Fruit fly (Drosophila melanogaster) whole organism, prepupa: ENCODE results near the gene CG11668.
A peak's percentile ranks its signal among the peaks of the same experiment; 100 is the strongest.

Source experiments
- Blimp-1 ChIP-seq: fragments of 200-800 bp; sonication (Bioruptor generic); optimal IDR thresholded peaks from 3 replicates; lab custom pipeline; 2017; ENCODE audit warnings: missing biosample characterization, missing genetic modification characterization, mild to moderate bottlenecking, moderate library complexity, missing genetic modification reagents
- CG10631 ChIP-seq: fragments of 200-800 bp; sonication (Bioruptor generic); optimal IDR thresholded peaks from 2 replicates; lab custom pipeline; 2016; ENCODE audit warnings: missing biosample characterization, missing genetic modification characterization
- CG10669 ChIP-seq: fragments of 200-800 bp; sonication (Bioruptor generic); optimal IDR thresholded peaks from 3 replicates; lab custom pipeline; 2018; ENCODE audit warnings: missing biosample characterization, mild to moderate bottlenecking, missing genetic modification characterization, moderate library complexity
- CG11294 ChIP-seq: fragments of 200-800 bp; sonication (Bioruptor generic); IDR thresholded peaks from 2 replicates; pipeline ENCODE4 v1.3.6; 2022; ENCODE audit warnings: missing biosample characterization, missing genetic modification characterization
- CG15336 ChIP-seq: fragments of 200-800 bp; sonication (Bioruptor generic); IDR thresholded peaks from 2 replicates; pipeline ENCODE4 v1.3.6; 2022; ENCODE audit warnings: missing biosample characterization, missing genetic modification characterization
- CG1621 ChIP-seq: fragments of 200-800 bp; sonication (Bioruptor generic); optimal IDR thresholded peaks from 3 replicates; lab custom pipeline; 2018; ENCODE audit warnings: missing biosample characterization, mild to moderate bottlenecking, missing genetic modification characterization
- CG16779 ChIP-seq: fragments of 200-800 bp; sonication (Bioruptor generic); optimal IDR thresholded peaks from 3 replicates; lab custom pipeline; 2017; ENCODE audit warnings: missing biosample characterization, mild to moderate bottlenecking, missing genetic modification characterization
- CG3919 ChIP-seq: fragments of 200-800 bp; sonication (Bioruptor generic); optimal IDR thresholded peaks from 3 replicates; lab custom pipeline; 2016; ENCODE audit warnings: missing biosample characterization, missing genetic modification characterization
- CG4318 ChIP-seq: fragments of 200-800 bp; sonication (Bioruptor generic); optimal IDR thresholded peaks from 3 replicates; lab custom pipeline; 2017; ENCODE audit warnings: missing biosample characterization, mild to moderate bottlenecking, missing genetic modification characterization
- CG6163 ChIP-seq: fragments of 200-800 bp; sonication (Bioruptor generic); IDR thresholded peaks from 3 replicates; pipeline ENCODE4 v1.3.6; 2022; ENCODE audit warnings: missing biosample characterization, missing genetic modification characterization
- CG6792 ChIP-seq: fragments of 200-800 bp; sonication (Bioruptor generic); optimal IDR thresholded peaks from 3 replicates; lab custom pipeline; 2016; ENCODE audit warnings: missing biosample characterization, missing genetic modification characterization
- CG6808 ChIP-seq: fragments of 200-800 bp; sonication (Bioruptor generic); optimal IDR thresholded peaks from 3 replicates; lab custom pipeline; 2017; ENCODE audit warnings: missing biosample characterization, missing genetic modification characterization, mild to moderate bottlenecking, moderate library complexity, missing genetic modification reagents
- CG6854 ChIP-seq: fragments of 200-800 bp; sonication (Bioruptor generic); optimal IDR thresholded peaks from 2 replicates; lab custom pipeline; 2017; ENCODE audit warnings: missing biosample characterization, mild to moderate bottlenecking, missing genetic modification characterization
- CG8119 ChIP-seq: fragments of 200-800 bp; sonication (Bioruptor generic); IDR thresholded peaks from 3 replicates; pipeline ENCODE4 v1.3.6; 2022; ENCODE audit warnings: missing biosample characterization, missing genetic modification characterization
- CG8632 ChIP-seq: fragments of 200-800 bp; sonication (Bioruptor generic); optimal IDR thresholded peaks from 3 replicates; lab custom pipeline; 2016; ENCODE audit warnings: missing biosample characterization, missing genetic modification characterization
- CG9139 ChIP-seq: fragments of 200-800 bp; sonication (Bioruptor generic); optimal IDR thresholded peaks from 3 replicates; lab custom pipeline; 2017; ENCODE audit warnings: missing biosample characterization, mild to moderate bottlenecking, missing genetic modification characterization
- Eip78C ChIP-seq: fragments of 200-800 bp; sonication (Bioruptor generic); peaks from one replicate; lab custom pipeline; 2016; ENCODE audit warnings: missing biosample characterization, missing genetic modification characterization
- Eip93F ChIP-seq: fragments of 200-800 bp; sonication (Bioruptor generic); optimal IDR thresholded peaks from 2 replicates; lab custom pipeline; 2016; ENCODE audit warnings: missing biosample characterization, mild to moderate bottlenecking, missing genetic modification characterization
- Ets21C ChIP-seq: fragments of 200-800 bp; sonication (Bioruptor generic); optimal IDR thresholded peaks from 3 replicates; lab custom pipeline; 2016; ENCODE audit warnings: missing biosample characterization, missing genetic modification characterization
- Ets96B ChIP-seq: fragments of 200-800 bp; optimal IDR thresholded peaks from 2 replicates; lab custom pipeline; 2019; ENCODE audit warnings: missing biosample characterization, mild to moderate bottlenecking, missing genetic modification characterization, moderate library complexity
- Gug ChIP-seq: fragments of 200-800 bp; sonication (Bioruptor generic); IDR thresholded peaks from 2 replicates; pipeline ENCODE4 v1.3.6; 2022; ENCODE audit warnings: missing biosample characterization, missing genetic modification characterization
- Hr38 ChIP-seq: sonication (Bioruptor generic); optimal IDR thresholded peaks from 2 replicates; lab custom pipeline; 2016; ENCODE audit warnings: missing biosample characterization, missing genetic modification characterization
- Hr39 ChIP-seq: fragments of 200-800 bp; sonication (Bioruptor generic); optimal IDR thresholded peaks from 2 replicates; lab custom pipeline; 2016; ENCODE audit warnings: missing biosample characterization, missing genetic modification characterization
- Hr4 ChIP-seq: fragments of 200-800 bp; sonication (Bioruptor generic); optimal IDR thresholded peaks from 3 replicates; lab custom pipeline; 2016; ENCODE audit warnings: missing biosample characterization, missing genetic modification characterization
- Lpt ChIP-seq: fragments of 200-800 bp; sonication (Bioruptor generic); optimal IDR thresholded peaks from 3 replicates; lab custom pipeline; 2016; ENCODE audit warnings: missing biosample characterization, missing genetic modification characterization
- Met ChIP-seq: fragments of 200-800 bp; sonication (Bioruptor generic); optimal IDR thresholded peaks from 3 replicates; lab custom pipeline; 2016; ENCODE audit warnings: missing biosample characterization, missing genetic modification characterization
- OdsH ChIP-seq: fragments of 200-800 bp; sonication (Bioruptor generic); optimal IDR thresholded peaks from 3 replicates; lab custom pipeline; 2016; ENCODE audit warnings: missing biosample characterization, missing genetic modification characterization
- Sox102F ChIP-seq: fragments of 200-800 bp; sonication (Bioruptor generic); optimal IDR thresholded peaks from 2 replicates; lab custom pipeline; 2016; ENCODE audit warnings: missing biosample characterization, mild to moderate bottlenecking, missing genetic modification characterization
- achi ChIP-seq: fragments of 200-800 bp; sonication (Bioruptor generic); optimal IDR thresholded peaks from 3 replicates; lab custom pipeline; 2016; ENCODE audit warnings: missing biosample characterization, missing genetic modification characterization
- dac ChIP-seq: fragments of 200-800 bp; sonication (Bioruptor generic); optimal IDR thresholded peaks from 2 replicates; lab custom pipeline; 2017; ENCODE audit warnings: missing biosample characterization, mild to moderate bottlenecking, missing genetic modification characterization
- dsx ChIP-seq: fragments of 200-800 bp; optimal IDR thresholded peaks from 3 replicates; lab custom pipeline; 2019; ENCODE audit warnings: missing biosample characterization, mild to moderate bottlenecking, missing genetic modification characterization, moderate library complexity; ENCODE audit not compliant: poor library complexity, severe bottlenecking
- eg ChIP-seq: fragments of 200-800 bp; sonication (Bioruptor generic); IDR thresholded peaks from 3 replicates; pipeline ENCODE4 v1.3.6; 2022; ENCODE audit warnings: missing biosample characterization, missing genetic modification characterization
- esn ChIP-seq: fragments of 200-800 bp; sonication (Bioruptor generic); optimal IDR thresholded peaks from 2 replicates; lab custom pipeline; 2016; ENCODE audit warnings: missing biosample characterization, mild to moderate bottlenecking, missing genetic modification characterization, moderate library complexity
- fd85E ChIP-seq: fragments of 200-800 bp; sonication (Bioruptor generic); optimal IDR thresholded peaks from 3 replicates; lab custom pipeline; 2016; ENCODE audit warnings: missing biosample characterization, missing genetic modification characterization
- pdm3 ChIP-seq: fragments of 200-800 bp; sonication (Bioruptor generic); optimal IDR thresholded peaks from 3 replicates; lab custom pipeline; 2016; ENCODE audit warnings: missing biosample characterization, missing genetic modification characterization
- spab ChIP-seq: fragments of 200-800 bp; sonication (Bioruptor generic); optimal IDR thresholded peaks from 2 replicates; lab custom pipeline; 2017; ENCODE audit warnings: missing biosample characterization, mild to moderate bottlenecking, missing genetic modification characterization, missing genetic modification reagents
- ss ChIP-seq, 2 experiments: fragments of 200-800 bp; sonication (Bioruptor generic); optimal IDR thresholded peaks; 2 replicates in 1 of 2; 3 replicates in 1 of 2; lab custom pipeline; 2017 to 2018; ENCODE audit warnings: mild to moderate bottlenecking in 2 of 2, missing biosample characterization in 2 of 2, missing genetic modification characterization in 2 of 2, moderate library complexity in 1 of 2
- svp ChIP-seq: fragments of 200-800 bp; sonication (Bioruptor generic); peaks from one replicate; lab custom pipeline; 2016; ENCODE audit warnings: missing biosample characterization, missing genetic modification characterization
- topi ChIP-seq: fragments of 200-800 bp; sonication (Bioruptor generic); optimal IDR thresholded peaks from 3 replicates; lab custom pipeline; 2016; ENCODE audit warnings: missing biosample characterization, missing genetic modification characterization

Gene CG11668

DNA sequence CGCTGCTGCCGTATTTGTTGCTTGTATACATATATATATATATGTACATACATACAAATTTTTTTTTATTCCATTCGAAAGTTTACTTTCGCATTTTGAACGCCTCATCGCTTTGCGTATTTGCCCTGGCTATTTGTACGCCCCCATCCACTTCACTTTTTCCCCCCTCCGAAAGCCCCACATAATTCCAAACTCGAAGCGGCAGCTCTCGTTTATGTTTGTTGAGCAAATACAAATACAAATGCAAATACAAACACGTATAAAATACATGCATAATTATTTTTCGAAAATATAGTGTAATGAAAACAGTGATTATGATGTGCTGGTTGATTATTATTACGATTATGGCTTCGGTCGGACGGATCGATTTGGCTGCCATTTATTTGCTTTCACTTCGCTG, 29.8 kb downstream of the CG11668 start (continued):
- no peak for TF ChIP-seq pdm3
- TF ChIP-seq Eip93F (GFP tag; lab: Kevin White, UChicago), result no peak
- TF ChIP-seq topi (GFP tag; lab: Kevin White, UChicago), result peak; percentile 7
- peak; percentile 56 for TF ChIP-seq Eip78C (GFP tag; lab: Kevin White, UChicago)
- no peak for TF ChIP-seq dsx (GFP tag; lab: Kevin White, UChicago)
- TF ChIP-seq Hr38 (GFP tag; lab: Kevin White, UChicago), result no peak
- TF ChIP-seq CG6792, result peak; percentile 29
- TF ChIP-seq CG8119 (GFP tag; lab: Robert Waterston, UW), result no peak
- TF ChIP-seq spab (GFP tag; lab: Kevin White, UChicago), result no peak
- TF ChIP-seq Gug, result no peak
- peak; percentile 13 for TF ChIP-seq CG10631 (GFP tag; lab: Kevin White, UChicago)
- no peak for TF ChIP-seq dac (GFP tag; lab: Kevin White, UChicago)
- no peak for TF ChIP-seq eg (GFP tag; lab: Robert Waterston, UW)
- TF ChIP-seq Ets21C, result no peak
- peak; percentile 38 for TF ChIP-seq CG8632 (GFP tag; lab: Kevin White, UChicago)
- TF ChIP-seq svp, result peak; percentile 42
- no peak for TF ChIP-seq CG16779 (tag; lab: Kevin White, UChicago)
- TF ChIP-seq CG11294, result no peak
- TF ChIP-seq esn (GFP tag; lab: Kevin White, UChicago), result peak; percentile 60
- TF ChIP-seq CG6163 (GFP tag; lab: Robert Waterston, UW), result 0 out of 3 replicates have a peak, but pooled peaks have one; percentile 46
- TF ChIP-seq achi (GFP tag; lab: Kevin White, UChicago), result peak; percentile 20
- TF ChIP-seq Ets96B (tag; lab: Kevin White, UChicago), result no peak
- TF ChIP-seq CG6808 (GFP tag; lab: Kevin White, UChicago), result no peak

DNA sequence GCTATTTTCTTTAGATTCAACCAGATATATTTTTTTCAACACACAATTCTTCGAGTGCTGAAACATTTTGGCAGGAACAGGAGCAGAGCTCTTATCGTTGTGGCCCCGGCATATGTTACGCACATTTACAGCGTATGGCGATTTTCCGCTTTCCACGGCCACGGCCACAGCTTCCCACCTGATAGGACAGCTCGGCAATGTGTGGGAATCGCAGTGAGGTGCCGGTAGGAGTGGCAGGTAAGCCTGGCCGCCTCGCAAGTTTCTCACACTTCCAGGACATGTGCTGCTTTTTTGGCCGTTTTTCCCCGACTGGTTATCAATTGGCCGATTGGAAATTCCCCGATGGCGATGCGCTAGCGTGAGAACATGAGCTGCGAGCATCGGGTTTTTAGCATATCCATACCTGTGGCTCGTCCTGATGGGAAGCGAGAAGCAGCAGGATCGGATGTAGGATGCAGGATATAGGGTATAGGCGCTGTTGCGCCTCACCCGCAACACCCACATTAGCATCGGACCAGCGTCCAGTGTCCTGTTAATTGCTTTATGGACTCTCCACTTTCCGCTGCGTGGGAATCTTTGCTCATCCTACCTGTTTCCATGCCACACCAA, 31.9 kb downstream of the CG11668 start:
- TF ChIP-seq Hr39, result no peak
- TF ChIP-seq CG16779 (tag; lab: Kevin White, UChicago), result no peak
- TF ChIP-seq fd85E (GFP tag; lab: Kevin White, UChicago), result no peak
- no peak for TF ChIP-seq dac (GFP tag; lab: Kevin White, UChicago)
- TF ChIP-seq CG3919 (GFP tag; lab: Kevin White, UChicago), result no peak
- TF ChIP-seq Hr4 (GFP tag; lab: Kevin White, UChicago), result no peak

DNA sequence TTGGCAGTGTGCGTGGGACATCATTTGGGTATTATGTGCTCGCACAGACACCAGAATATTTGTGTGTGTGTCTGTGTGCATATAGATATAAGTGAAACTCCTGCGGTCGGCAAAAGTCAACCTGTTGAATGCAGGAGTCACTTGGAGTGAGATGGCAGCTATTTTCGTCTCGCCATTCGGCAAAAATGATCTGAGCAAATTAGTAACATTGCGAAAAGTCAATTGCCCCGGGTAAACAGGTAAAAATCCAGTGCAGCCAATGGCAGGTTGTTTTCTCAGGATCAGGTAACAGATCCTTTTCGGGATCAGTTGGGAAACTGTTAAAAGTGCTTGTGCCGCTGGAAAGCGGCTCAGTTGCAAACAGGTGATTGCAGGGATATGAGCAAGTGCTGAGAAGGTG, 33.9 kb downstream of the CG11668 start:
- no peak for TF ChIP-seq Sox102F (GFP tag; lab: Kevin White, UChicago)
- no peak for TF ChIP-seq CG15336 (GFP tag; lab: Robert Waterston, UW)
- no peak for TF ChIP-seq eg (GFP tag; lab: Robert Waterston, UW)
- TF ChIP-seq Met (GFP tag; lab: Kevin White, UChicago), result no peak
- no peak for TF ChIP-seq CG9139 (GFP tag; lab: Kevin White, UChicago)
- no peak for TF ChIP-seq fd85E (GFP tag; lab: Kevin White, UChicago)
- no peak for TF ChIP-seq OdsH
- no peak for TF ChIP-seq pdm3
- no peak for TF ChIP-seq Lpt (GFP tag; lab: Kevin White, UChicago)
- TF ChIP-seq topi (GFP tag; lab: Kevin White, UChicago), result no peak
- no peak for TF ChIP-seq CG1621 (tag; lab: Kevin White, UChicago)
- TF ChIP-seq Blimp-1, result no peak
- TF ChIP-seq ss (GFP tag; optimal IDR thresholded peaks at IDR 0.05; lab: Kevin White, UChicago), result no peak
- TF ChIP-seq CG6792, result no peak
- no peak for TF ChIP-seq CG4318 (GFP tag; lab: Kevin White, UChicago)
- no peak for TF ChIP-seq Eip93F (GFP tag; lab: Kevin White, UChicago)
- TF ChIP-seq CG10669 (GFP tag; lab: Kevin White, UChicago), result no peak
- no peak for TF ChIP-seq CG6854 (GFP tag; lab: Kevin White, UChicago)
- no peak for TF ChIP-seq CG11294
- TF ChIP-seq svp, result no peak
